Worm (Caenorhabditis elegans): ENCODE measurements around the gene C25F9.4.

ce11 chrV:19443599-19443998 is 27.2 kb upstream of the C25F9.4 start:
- no peak for TF ChIP-seq dao-5 (tag; optimal IDR thresholded peaks at IDR 0.05)
- no peak for TF ChIP-seq him-1 (tag; optimal IDR thresholded peaks at IDR 0.05)
- TF ChIP-seq W03F9.2 (tag; optimal IDR thresholded peaks at IDR 0.05): no peak
